Fruit fly (Drosophila melanogaster) whole organism: ENCODE measurements around the gene Miga.

Experiments used
- CG8478 ChIP-seq: fragments of >200 bp; optimal IDR thresholded peaks from 2 replicates; lab custom pipeline; 2018; ENCODE audit warnings: inconsistent platforms
- psq ChIP-seq: fragments of >200 bp; optimal IDR thresholded peaks from 2 replicates; lab custom pipeline; 2017

DNA sequence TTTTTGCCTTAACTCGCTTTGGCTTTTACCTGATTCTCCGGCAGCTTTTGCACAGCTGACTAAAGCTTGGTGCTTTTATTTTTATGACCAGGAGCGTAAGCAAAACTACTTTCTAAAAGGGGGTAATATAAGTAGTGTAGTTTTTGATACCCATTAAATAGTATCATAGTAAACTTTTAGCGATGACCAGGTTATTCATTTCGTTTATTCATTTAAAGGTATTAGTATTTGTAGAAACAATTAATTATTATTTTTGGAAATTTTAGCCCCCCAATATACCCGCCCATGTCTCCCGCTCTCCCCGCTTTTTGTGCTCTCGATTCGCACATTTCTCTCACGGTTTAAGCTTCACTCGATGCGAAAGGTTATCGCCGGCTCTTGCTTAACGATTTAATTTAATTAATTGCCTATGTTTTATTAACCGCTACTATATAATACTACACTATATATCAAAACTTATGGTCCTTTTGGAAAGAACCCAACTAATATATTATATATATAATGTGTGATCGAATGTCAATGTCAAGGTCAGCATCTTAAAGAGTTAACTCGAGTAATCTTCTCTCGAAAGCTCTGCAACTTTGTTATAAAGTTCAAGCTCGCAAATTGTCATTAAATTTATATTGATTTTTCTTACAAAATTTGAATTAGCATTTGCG lies 26.9 kb upstream of the Miga start, which contains the start of gene Sptr:
- TF ChIP-seq psq (lab: Kevin White, UChicago) = no peak
- no peak for TF ChIP-seq CG8478
